Fruit fly (Drosophila melanogaster) whole organism, wandering third instar larva: Measurements from ENCODE around the gene CG43680.

Source experiments
- Abd-B ChIP-seq: fragments of >200 bp; optimal IDR thresholded peaks from 2 replicates; lab custom pipeline; 2017; ENCODE audit warnings: missing biosample characterization, missing genetic modification characterization
- psq ChIP-seq: fragments of 200-800 bp; sonication (Bioruptor generic); optimal IDR thresholded peaks from 3 replicates; lab custom pipeline; 2017; ENCODE audit warnings: missing biosample characterization, mild to moderate bottlenecking, missing genetic modification characterization, moderate library complexity
- rgr ChIP-seq: fragments of 200-800 bp; sonication (Bioruptor generic); optimal IDR thresholded peaks from 3 replicates; lab custom pipeline; 2016; ENCODE audit warnings: missing biosample characterization, mild to moderate bottlenecking, missing genetic modification characterization

DNA sequence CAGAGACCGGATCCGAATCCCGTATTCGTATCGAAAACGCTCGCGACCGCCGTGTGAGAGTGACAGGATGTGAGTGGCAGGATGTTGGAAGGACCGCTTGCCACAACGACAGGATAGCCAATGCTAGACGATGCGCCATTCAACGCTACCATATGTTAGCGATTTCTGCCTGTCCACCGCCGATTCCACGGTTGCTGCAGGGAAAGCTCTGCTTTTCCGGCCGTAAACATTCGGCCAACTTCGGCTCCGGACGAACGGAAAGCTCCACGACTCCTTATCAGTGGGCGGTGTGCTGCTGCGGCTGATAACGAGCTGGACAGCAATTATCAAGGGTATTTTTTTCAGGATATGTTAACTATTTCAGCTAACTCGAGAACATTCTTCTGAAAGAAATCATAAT, 11.7 kb upstream of the CG43680 start, which contains the start of gene Sytbeta:
- TF ChIP-seq Abd-B (GFP tag; lab: Kevin White, UChicago) (no peak), rgr (GFP tag; lab: Kevin White, UChicago) (no peak), psq (GFP tag; lab: Kevin White, UChicago) (no peak)
